Worm (Caenorhabditis elegans): Measurements from ENCODE around the gene irld-51.
A peak's percentile ranks its signal among the peaks of the same experiment; 100 is the strongest.

Gene irld-51

ce11 chrII:2925806-2926558, 26.5 kb downstream of the irld-51 start:
- TF ChIP-seq unc-62 (GFP tag; optimal IDR thresholded peaks at IDR 0.05 in 1 of 2) (peak in 1 of 2 experiments; percentile 80), unc-62 (tag; optimal IDR thresholded peaks at IDR 0.05) (no peak), nhr-42 (GFP tag; IDR thresholded peaks at IDR 0.05) (peak; percentile 17; the same call in 1 of the 2 replicates), nhr-11 (tag; optimal IDR thresholded peaks at IDR 0.05) (no peak), set-16 (GFP tag; IDR thresholded peaks at IDR 0.05) (peak; percentile 90), lim-7 (GFP tag; IDR thresholded peaks at IDR 0.05) (no peak), F26F4.8 (GFP tag; conservative IDR thresholded peaks at IDR 0.05) (no peak)

ce11 chrII:2925032-2925431, 27.5 kb downstream of the irld-51 start:
- TF ChIP-seq tra-1 (GFP tag; IDR thresholded peaks at IDR 0.05) (no peak), aha-1 (tag) (peak; percentile 13), set-16 (GFP tag; IDR thresholded peaks at IDR 0.05) (peak; percentile 69), rbr-2 (tag; optimal IDR thresholded peaks at IDR 0.05) (no peak)

ce11 chrII:2923617-2924016, 28.9 kb downstream of the irld-51 start, which contains the start of gene ZK355.2:
Gene ZK355.2, plus strand, starts transcription at chrII:2923917.
- TF ChIP-seq pqm-1 (tag; optimal IDR thresholded peaks at IDR 0.05) (peak; percentile 5), daf-16 (GFP tag; optimal IDR thresholded peaks at IDR 0.05) (no peak), daf-16 (tag; optimal IDR thresholded peaks at IDR 0.05) (peak; percentile 8), Y48G9A.11 (GFP tag; IDR thresholded peaks at IDR 0.05) (no peak), lin-29 (GFP tag; IDR thresholded peaks at IDR 0.05) (no peak), Y75B8A.6 (GFP tag; IDR thresholded peaks at IDR 0.05) (no peak), zfp-2 (tag; optimal IDR thresholded peaks at IDR 0.05) (no peak), nhr-6 (tag; optimal IDR thresholded peaks at IDR 0.05) (no peak), spr-3 (GFP tag; optimal IDR thresholded peaks at IDR 0.05) (no peak), aha-1 (tag) (no peak), unc-39 (tag; optimal IDR thresholded peaks at IDR 0.05) (no peak), lir-3 (tag; optimal IDR thresholded peaks at IDR 0.05) (no peak), ztf-7 (tag; optimal IDR thresholded peaks at IDR 0.05) (no peak), F44E2.7 (GFP tag; IDR thresholded peaks at IDR 0.05) (no peak), nhr-111 (GFP tag; optimal IDR thresholded peaks at IDR 0.05) (no peak), ZK546.5 (tag; optimal IDR thresholded peaks at IDR 0.05) (no peak), madf-9 (GFP tag; conservative IDR thresholded peaks at IDR 0.05) (no peak), ceh-28 (tag; optimal IDR thresholded peaks at IDR 0.05) (no peak), hlh-30 (tag; optimal IDR thresholded peaks at IDR 0.05; ENCODE audit: insufficient read depth) (no peak), dmd-6 (GFP tag; IDR thresholded peaks at IDR 0.05) (peak; percentile 34; the same call in 1 of the 2 replicates), Y105C5A.15 (GFP tag; IDR thresholded peaks at IDR 0.05) (no peak)

- 0 out of 2 replicates have a peak, but pooled peaks have one; percentile 23 for TF ChIP-seq lin-38 (GFP tag; IDR thresholded peaks at IDR 0.05)
- 0 out of 2 replicates have a peak, but pooled peaks have one; percentile 2 for TF ChIP-seq lin-1 (GFP tag; IDR thresholded peaks at IDR 0.05)
- TF ChIP-seq unc-39 (tag; optimal IDR thresholded peaks at IDR 0.05) = no peak
- peak; percentile 55 for TF ChIP-seq set-16 (GFP tag; IDR thresholded peaks at IDR 0.05)
- TF ChIP-seq F37D6.2 (tag; optimal IDR thresholded peaks at IDR 0.05) = no peak
- no peak for TF ChIP-seq daf-16 (GFP tag; optimal IDR thresholded peaks at IDR 0.05)
- TF ChIP-seq daf-16 (tag; optimal IDR thresholded peaks at IDR 0.05) = no peak
- TF ChIP-seq nhr-10 (tag; optimal IDR thresholded peaks at IDR 0.05) = no peak
Measured at ce11 chrII:2922782-2923181, 29.7 kb downstream of the irld-51 start.

- TF ChIP-seq nhr-28 (tag; optimal IDR thresholded peaks at IDR 0.05) (peak; percentile 17), dve-1 (tag; optimal IDR thresholded peaks at IDR 0.05; ENCODE audit: insufficient read depth) (peak; percentile 57), daf-16 (GFP tag; optimal IDR thresholded peaks at IDR 0.05) (no peak), daf-16 (tag; optimal IDR thresholded peaks at IDR 0.05) (peak; percentile 33), zag-1 (tag; optimal IDR thresholded peaks at IDR 0.05) (no peak), arid-1 (GFP tag; conservative IDR thresholded peaks at IDR 0.05) (no peak), hlh-11 (tag; optimal IDR thresholded peaks at IDR 0.05) (peak; percentile 49), R02D3.7 (tag; optimal IDR thresholded peaks at IDR 0.05) (no peak), hlh-30 (tag; optimal IDR thresholded peaks at IDR 0.05; ENCODE audit: insufficient read depth) (peak; percentile 45), lim-7 (GFP tag; IDR thresholded peaks at IDR 0.05) (no peak), hif-1 (tag; optimal IDR thresholded peaks at IDR 0.05) (peak in 1 of 2 experiments; percentile 3), dmd-6 (GFP tag; IDR thresholded peaks at IDR 0.05) (peak; percentile 41), pqm-1 (tag; optimal IDR thresholded peaks at IDR 0.05) (peak; percentile 41), lin-1 (GFP tag; IDR thresholded peaks at IDR 0.05) (peak; percentile 10; the same call in 1 of the 2 replicates)
Measured at ce11 chrII:2922359-2922758, 30.2 kb downstream of the irld-51 start.
